Fruit fly (Drosophila melanogaster): ENCODE results near the gene sim.

Gene sim

DNA sequence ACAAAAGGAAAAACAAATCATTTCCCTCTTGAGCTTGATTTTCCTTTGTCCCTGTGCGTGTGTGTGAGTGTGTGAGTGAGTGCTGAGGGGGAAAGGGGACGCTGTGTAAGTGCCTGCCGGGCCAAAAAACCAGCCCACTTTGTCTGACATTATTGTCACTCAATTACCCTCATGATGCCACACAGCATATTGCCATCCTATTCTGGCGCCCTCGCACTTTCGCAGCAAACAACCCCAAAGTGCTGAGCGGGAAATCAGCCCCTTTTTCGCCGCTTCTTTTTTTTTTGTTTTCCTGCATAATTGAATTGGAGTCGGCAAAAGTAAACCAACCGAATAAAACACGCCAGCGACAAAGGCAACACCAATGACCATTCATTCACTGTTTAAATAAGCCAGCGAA, 18.2 kb downstream of the sim start:
- TF ChIP-seq Hr83 (GFP tag; optimal IDR thresholded peaks at IDR 0.05; ENCODE audit: poor library complexity, severe bottlenecking) (no peak), dmrt93B (GFP tag; optimal IDR thresholded peaks at IDR 0.05) (no peak), rgr (GFP tag; optimal IDR thresholded peaks at IDR 0.05) (no peak), jim (GFP tag; optimal IDR thresholded peaks at IDR 0.05) (no peak), OdsH (GFP tag; optimal IDR thresholded peaks at IDR 0.05) (no peak)

DNA sequence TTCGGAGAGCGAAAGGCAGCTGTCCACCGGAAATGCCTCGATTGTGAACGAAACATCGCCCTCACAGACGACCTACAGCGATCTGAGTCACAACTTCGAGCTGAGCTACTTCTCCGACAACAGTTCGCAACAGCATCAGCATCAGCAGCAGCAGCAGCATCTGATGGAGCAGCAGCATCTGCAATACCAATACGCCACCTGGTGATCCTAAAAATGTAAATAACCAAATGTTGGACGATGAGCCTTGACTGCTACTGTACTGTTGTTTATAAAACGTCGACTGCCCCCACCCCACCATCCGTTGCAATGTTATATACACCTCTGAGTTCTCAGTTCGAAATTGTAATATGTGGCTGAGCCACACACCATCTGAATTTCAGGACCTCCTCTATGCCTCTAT, 19.7 kb downstream of the sim start:
- TF ChIP-seq Dfd (GFP tag; optimal IDR thresholded peaks at IDR 0.05) (peak; percentile 31), Hnf4 (GFP tag; optimal IDR thresholded peaks at IDR 0.05) (no peak)

DNA sequence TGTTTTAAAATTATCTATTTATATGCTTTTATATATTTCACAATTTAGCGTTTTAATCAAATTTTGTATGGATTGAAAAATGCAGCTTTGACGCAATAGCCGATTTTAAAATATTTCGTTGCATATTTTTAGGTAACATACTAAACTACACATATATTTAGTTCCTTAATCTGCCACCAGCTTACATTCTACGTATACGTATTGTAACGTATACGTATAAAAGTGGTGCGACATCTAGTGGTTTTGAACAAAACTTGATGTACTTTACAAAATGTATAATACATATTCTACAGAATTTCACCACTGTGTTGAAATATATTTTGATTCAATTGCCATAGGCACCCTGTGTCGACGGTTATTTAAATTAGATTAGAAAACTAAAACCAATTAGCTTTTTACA, 20.7 kb downstream of the sim start:
- no peak for TF ChIP-seq dl (GFP tag; optimal IDR thresholded peaks at IDR 0.05; ENCODE audit: insufficient read depth in 1 of 2, partially characterized antibody in 2 of 2)
- peak; percentile 60 for TF ChIP-seq brk (GFP tag; optimal IDR thresholded peaks at IDR 0.05)
- no peak for TF ChIP-seq CG32264 (GFP tag; optimal IDR thresholded peaks at IDR 0.05)
- TF ChIP-seq Hr78 (GFP tag; optimal IDR thresholded peaks at IDR 0.05), result no peak
- peak; percentile 19 for TF ChIP-seq HLH106 (tag; optimal IDR thresholded peaks at IDR 0.05)
- TF ChIP-seq sage (GFP tag; optimal IDR thresholded peaks at IDR 0.05), result no peak
- no peak for TF ChIP-seq Hnf4 (GFP tag; optimal IDR thresholded peaks at IDR 0.05)
- TF ChIP-seq GATAd (GFP tag; optimal IDR thresholded peaks at IDR 0.05), result no peak
- TF ChIP-seq lola (GFP tag; optimal IDR thresholded peaks at IDR 0.05), result no peak
- TF ChIP-seq CrebA (GFP tag; optimal IDR thresholded peaks at IDR 0.05; ENCODE audit: borderline replicate concordance), result no peak
- TF ChIP-seq CG9705 (GFP tag; optimal IDR thresholded peaks at IDR 0.05), result no peak
- TF ChIP-seq Rel (GFP tag; optimal IDR thresholded peaks at IDR 0.05), result no peak
- no peak for TF ChIP-seq Rel (tag; optimal IDR thresholded peaks at IDR 0.05)
- peak; percentile 96 for TF ChIP-seq Myc (optimal IDR thresholded peaks at IDR 0.05)
- no peak for TF ChIP-seq ey (GFP tag; optimal IDR thresholded peaks at IDR 0.05)
- no peak for TF ChIP-seq br (GFP tag; optimal IDR thresholded peaks at IDR 0.05)
- no peak for TF ChIP-seq OdsH (GFP tag; optimal IDR thresholded peaks at IDR 0.05)
- TF ChIP-seq Sp1 (GFP tag; optimal IDR thresholded peaks at IDR 0.05), result no peak
- no peak for TF ChIP-seq N (GFP tag; optimal IDR thresholded peaks at IDR 0.05)
- TF ChIP-seq tai (GFP tag; optimal IDR thresholded peaks at IDR 0.05), result peak; percentile 21
- no peak for TF ChIP-seq Jra (GFP tag; optimal IDR thresholded peaks at IDR 0.05)
- TF ChIP-seq Abd-B (GFP tag; optimal IDR thresholded peaks at IDR 0.05), result no peak
- TF ChIP-seq psq (GFP tag; optimal IDR thresholded peaks at IDR 0.05), result no peak
- no peak for TF ChIP-seq Hr83 (GFP tag; optimal IDR thresholded peaks at IDR 0.05; ENCODE audit: poor library complexity, severe bottlenecking)
- TF ChIP-seq foxo (GFP tag; optimal IDR thresholded peaks at IDR 0.05), result peak in 1 of 2 experiments; percentile 10

DNA sequence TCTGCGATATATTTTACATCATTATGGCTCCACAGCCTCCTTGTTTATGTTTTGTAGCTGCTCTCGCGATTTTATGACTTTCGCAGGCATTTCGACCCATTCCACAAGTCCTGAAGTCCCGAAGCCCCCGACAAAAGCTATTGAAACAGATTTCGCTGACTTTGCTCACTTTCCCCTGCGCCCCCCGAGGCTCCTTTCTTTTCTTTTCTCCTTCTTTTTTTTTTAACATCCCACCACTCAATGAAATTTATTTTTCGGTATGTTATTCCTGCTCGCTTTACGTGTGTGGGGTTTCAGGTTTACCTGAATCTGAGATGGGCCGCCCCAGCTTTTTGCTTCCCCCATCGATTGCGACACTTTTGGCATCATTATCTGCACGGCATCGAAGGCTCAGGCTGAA, 24.8 kb downstream of the sim start:
- TF ChIP-seq CrebA (GFP tag; optimal IDR thresholded peaks at IDR 0.05; ENCODE audit: borderline replicate concordance) (no peak), fru (GFP tag; optimal IDR thresholded peaks at IDR 0.05) (no peak), tai (GFP tag; optimal IDR thresholded peaks at IDR 0.05) (no peak), HLH106 (tag; optimal IDR thresholded peaks at IDR 0.05) (no peak), N (GFP tag; optimal IDR thresholded peaks at IDR 0.05) (no peak), usp (GFP tag; optimal IDR thresholded peaks at IDR 0.05) (no peak), Dif (GFP tag; optimal IDR thresholded peaks at IDR 0.05; ENCODE audit: partially characterized antibody) (no peak), Mio (GFP tag; optimal IDR thresholded peaks at IDR 0.05) (no peak), dmrt93B (GFP tag; optimal IDR thresholded peaks at IDR 0.05) (no peak), Hnf4 (GFP tag; optimal IDR thresholded peaks at IDR 0.05) (no peak), Myc (optimal IDR thresholded peaks at IDR 0.05) (no peak), psq (GFP tag; optimal IDR thresholded peaks at IDR 0.05) (no peak), lola (GFP tag; optimal IDR thresholded peaks at IDR 0.05) (no peak), jim (GFP tag; optimal IDR thresholded peaks at IDR 0.05) (no peak), pan (optimal IDR thresholded peaks at IDR 0.05) (no peak), GATAd (GFP tag; optimal IDR thresholded peaks at IDR 0.05) (no peak), Jra (GFP tag; optimal IDR thresholded peaks at IDR 0.05) (no peak), Hr83 (GFP tag; optimal IDR thresholded peaks at IDR 0.05; ENCODE audit: poor library complexity, severe bottlenecking) (no peak), br (GFP tag; optimal IDR thresholded peaks at IDR 0.05) (no peak)

DNA sequence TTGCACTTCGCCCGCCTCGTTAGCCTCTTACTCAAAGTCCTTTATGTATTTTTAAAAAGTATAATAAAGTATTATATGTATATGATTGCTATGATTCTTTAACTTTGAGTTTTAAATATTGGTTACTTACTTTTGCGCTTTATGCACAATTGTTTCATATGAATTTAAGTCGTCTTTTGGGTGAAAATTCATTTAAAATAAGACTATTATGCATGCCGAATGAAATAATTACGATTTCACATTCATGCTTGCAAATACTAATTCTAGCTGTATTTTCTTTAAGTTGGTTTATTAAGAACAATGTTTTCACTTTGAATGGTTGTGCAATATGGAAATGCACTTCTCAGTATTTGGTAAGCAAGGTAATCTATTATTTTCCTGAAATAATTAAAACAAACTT, 28.4 kb downstream of the sim start, which contains the start of gene CG43063:
Gene CG43063, plus strand, starts transcription at position 301 of the 400 bp plus-strand sequence.
- no peak for TF ChIP-seq N (GFP tag; optimal IDR thresholded peaks at IDR 0.05)
- no peak for TF ChIP-seq CG32264 (GFP tag; optimal IDR thresholded peaks at IDR 0.05)
- no peak for TF ChIP-seq psq (GFP tag; optimal IDR thresholded peaks at IDR 0.05)
- TF ChIP-seq Dif (GFP tag; optimal IDR thresholded peaks at IDR 0.05; ENCODE audit: partially characterized antibody), result no peak
- no peak for TF ChIP-seq Hnf4 (GFP tag; optimal IDR thresholded peaks at IDR 0.05)
- TF ChIP-seq Dfd (GFP tag; optimal IDR thresholded peaks at IDR 0.05), result no peak
- TF ChIP-seq dl (GFP tag; optimal IDR thresholded peaks at IDR 0.05; ENCODE audit: insufficient read depth in 1 of 2, partially characterized antibody in 2 of 2), result no peak
- no peak for TF ChIP-seq HLH106 (tag; optimal IDR thresholded peaks at IDR 0.05)
- no peak for TF ChIP-seq Abd-B (GFP tag; optimal IDR thresholded peaks at IDR 0.05)
- no peak for TF ChIP-seq Mio (GFP tag; optimal IDR thresholded peaks at IDR 0.05)
- no peak for TF ChIP-seq Sp1 (GFP tag; optimal IDR thresholded peaks at IDR 0.05)
- no peak for TF ChIP-seq lola (GFP tag; optimal IDR thresholded peaks at IDR 0.05)
- no peak for TF ChIP-seq usp (GFP tag; optimal IDR thresholded peaks at IDR 0.05)
- no peak for TF ChIP-seq Hr83 (GFP tag; optimal IDR thresholded peaks at IDR 0.05; ENCODE audit: poor library complexity, severe bottlenecking)
- no peak for TF ChIP-seq dsf (GFP tag; optimal IDR thresholded peaks at IDR 0.05; ENCODE audit: borderline replicate concordance)
- TF ChIP-seq jim (GFP tag; optimal IDR thresholded peaks at IDR 0.05), result no peak
- no peak for TF ChIP-seq ey (GFP tag; optimal IDR thresholded peaks at IDR 0.05)
- no peak for TF ChIP-seq OdsH (GFP tag; optimal IDR thresholded peaks at IDR 0.05)
- no peak for TF ChIP-seq woc (GFP tag; optimal IDR thresholded peaks at IDR 0.05)
- no peak for TF ChIP-seq sage (GFP tag; optimal IDR thresholded peaks at IDR 0.05)

Data from whole organism, wandering third instar larva.